Fruit fly (Drosophila melanogaster) S2 (cell line): Measurements from ENCODE around the gene Spn27A.

Experiments
- CG8478 ChIP-seq: fragments of >200 bp; optimal IDR thresholded peaks from 2 replicates; lab custom pipeline; 2018
- CTCF ChIP-seq, 2 experiments: fragments of >200 bp; optimal IDR thresholded peaks; 2 replicates each; lab custom pipeline; 2018

DNA sequence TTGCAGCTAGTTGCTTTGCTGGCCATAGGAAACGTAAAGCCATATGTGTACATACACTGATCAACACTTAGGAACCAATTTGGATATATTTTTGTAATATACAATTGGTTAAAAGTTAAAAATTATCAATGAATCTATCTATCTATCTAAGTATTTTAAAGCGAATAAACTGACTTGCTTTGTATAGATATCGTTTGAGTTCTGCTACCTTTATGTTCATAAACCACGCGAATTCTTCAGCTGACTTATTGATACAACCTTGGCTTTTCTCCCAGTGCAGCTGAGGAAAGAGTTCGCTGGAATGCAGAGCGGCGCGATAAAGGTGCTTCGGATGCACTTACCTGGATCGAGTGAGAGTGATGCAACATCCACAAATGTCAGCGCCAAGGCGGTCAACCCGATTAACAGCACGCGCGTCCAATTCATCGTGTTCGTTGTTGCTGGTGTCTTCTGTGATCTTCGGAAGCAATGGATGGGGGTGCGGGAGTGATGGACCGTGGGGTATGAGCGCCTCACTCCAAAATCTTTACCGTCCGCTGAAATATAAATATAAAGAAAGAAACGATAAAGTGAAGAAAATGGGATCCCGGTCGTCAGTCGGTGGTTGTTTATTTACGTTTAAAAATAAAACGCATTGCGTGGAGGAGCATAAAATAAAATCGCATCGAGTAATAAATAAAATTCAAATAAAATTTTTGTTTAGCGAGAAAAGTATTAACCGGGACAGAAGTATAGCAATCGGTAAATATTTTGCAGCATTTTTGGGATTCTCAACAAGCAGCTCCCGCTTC lies 28.5 kb upstream of the Spn27A start:
- TF ChIP-seq CTCF (optimal IDR thresholded peaks at IDR 0.05; lab: Kevin White, UChicago) (no peak), CG8478 (lab: Kevin White, UChicago) (no peak)
